Fruit fly (Drosophila melanogaster): ENCODE data around the gene CG8188.

CG8188 gene

dm6 chrX:17682745-17683505, 19.9 kb downstream of the CG8188 start:
- TF ChIP-seq pan (optimal IDR thresholded peaks at IDR 0.05) (no peak), Dll (optimal IDR thresholded peaks at IDR 0.05) (no peak), psq (optimal IDR thresholded peaks at IDR 0.05) (no peak), EcR (GFP tag; optimal IDR thresholded peaks at IDR 0.05) (no peak), usp (GFP tag; optimal IDR thresholded peaks at IDR 0.05) (no peak), CG8478 (optimal IDR thresholded peaks at IDR 0.05) (no peak)

- TF ChIP-seq pan (optimal IDR thresholded peaks at IDR 0.05), result no peak
- TF ChIP-seq EcR (GFP tag; optimal IDR thresholded peaks at IDR 0.05), result no peak
- TF ChIP-seq usp (GFP tag; optimal IDR thresholded peaks at IDR 0.05), result no peak
- TF ChIP-seq Dll (optimal IDR thresholded peaks at IDR 0.05), result no peak
- no peak for TF ChIP-seq CG8478 (optimal IDR thresholded peaks at IDR 0.05)
- no peak for TF ChIP-seq psq (optimal IDR thresholded peaks at IDR 0.05)
These were observed 22.9 kb downstream of the CG8188 start for dm6 chrX:17679642-17680571.

DNA sequence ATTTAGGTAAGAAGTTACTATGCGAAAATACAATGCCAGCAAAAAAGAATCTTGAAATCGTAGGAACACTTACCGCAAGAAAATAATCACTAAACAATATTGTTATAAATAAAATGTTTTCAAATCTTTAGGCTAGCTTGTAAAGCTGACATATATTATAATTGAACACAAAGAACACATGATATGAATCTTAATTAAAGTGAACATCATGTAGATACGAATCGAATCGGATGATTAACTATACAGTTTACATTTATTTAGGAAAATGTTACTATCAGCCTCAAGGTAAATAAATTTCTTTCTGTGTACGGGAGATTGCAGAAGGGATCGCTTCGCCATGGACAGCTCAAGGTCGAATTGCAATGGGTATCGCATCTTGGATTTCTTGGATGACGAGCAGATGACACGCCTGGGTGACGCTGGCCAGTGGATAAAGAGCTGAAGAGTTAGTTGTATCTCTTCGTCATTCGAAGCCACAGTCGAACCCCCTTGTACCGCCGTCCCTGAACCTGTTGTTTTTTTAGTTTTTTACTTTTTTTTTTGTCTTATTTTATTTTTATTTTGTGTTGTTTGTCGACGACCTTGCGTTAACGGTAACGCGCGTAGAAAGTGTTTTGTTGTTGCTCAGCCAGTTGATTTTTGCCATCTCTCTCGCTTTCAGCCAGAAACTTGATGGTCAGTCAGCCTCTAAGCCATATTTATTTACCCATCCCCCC, 24.7 kb downstream of the CG8188 start:
- TF ChIP-seq psq (optimal IDR thresholded peaks at IDR 0.05), result no peak
- TF ChIP-seq pan (optimal IDR thresholded peaks at IDR 0.05), result no peak
- no peak for TF ChIP-seq EcR (GFP tag; optimal IDR thresholded peaks at IDR 0.05)
- TF ChIP-seq usp (GFP tag; optimal IDR thresholded peaks at IDR 0.05), result no peak
- TF ChIP-seq Dll (optimal IDR thresholded peaks at IDR 0.05), result no peak
- no peak for TF ChIP-seq CG8478 (optimal IDR thresholded peaks at IDR 0.05)

dm6 chrX:17671788-17672187, 31.0 kb downstream of the CG8188 start, which contains the start of gene CG12990:
Gene CG12990 (minus strand): TSS chrX:17671888.
- TF ChIP-seq EcR (GFP tag; optimal IDR thresholded peaks at IDR 0.05) (no peak), psq (optimal IDR thresholded peaks at IDR 0.05) (no peak), pan (optimal IDR thresholded peaks at IDR 0.05) (no peak), usp (GFP tag; optimal IDR thresholded peaks at IDR 0.05) (no peak), Dll (optimal IDR thresholded peaks at IDR 0.05) (no peak), CG8478 (optimal IDR thresholded peaks at IDR 0.05) (no peak)

- TF ChIP-seq psq (optimal IDR thresholded peaks at IDR 0.05) (no peak), CG8478 (optimal IDR thresholded peaks at IDR 0.05) (no peak), Dll (optimal IDR thresholded peaks at IDR 0.05) (no peak), usp (GFP tag; optimal IDR thresholded peaks at IDR 0.05) (no peak), pan (optimal IDR thresholded peaks at IDR 0.05) (no peak), EcR (GFP tag; optimal IDR thresholded peaks at IDR 0.05) (no peak)
These were observed 43.7 kb downstream of the CG8188 start for dm6 chrX:17659119-17659452.

- TF ChIP-seq psq (optimal IDR thresholded peaks at IDR 0.05) (no peak), Dll (optimal IDR thresholded peaks at IDR 0.05) (no peak), pan (optimal IDR thresholded peaks at IDR 0.05) (no peak), usp (GFP tag; optimal IDR thresholded peaks at IDR 0.05) (no peak), EcR (GFP tag; optimal IDR thresholded peaks at IDR 0.05) (no peak), CG8478 (optimal IDR thresholded peaks at IDR 0.05) (no peak)
These were observed 44.4 kb downstream of the CG8188 start for dm6 chrX:17658207-17659118.

dm6 chrX:17657716-17658115, 45.1 kb downstream of the CG8188 start:
- TF ChIP-seq pan (optimal IDR thresholded peaks at IDR 0.05), result no peak
- no peak for TF ChIP-seq CG8478 (optimal IDR thresholded peaks at IDR 0.05)
- TF ChIP-seq EcR (GFP tag; optimal IDR thresholded peaks at IDR 0.05), result no peak
- TF ChIP-seq usp (GFP tag; optimal IDR thresholded peaks at IDR 0.05), result no peak
- no peak for TF ChIP-seq Dll (optimal IDR thresholded peaks at IDR 0.05)
- no peak for TF ChIP-seq psq (optimal IDR thresholded peaks at IDR 0.05)

DNA sequence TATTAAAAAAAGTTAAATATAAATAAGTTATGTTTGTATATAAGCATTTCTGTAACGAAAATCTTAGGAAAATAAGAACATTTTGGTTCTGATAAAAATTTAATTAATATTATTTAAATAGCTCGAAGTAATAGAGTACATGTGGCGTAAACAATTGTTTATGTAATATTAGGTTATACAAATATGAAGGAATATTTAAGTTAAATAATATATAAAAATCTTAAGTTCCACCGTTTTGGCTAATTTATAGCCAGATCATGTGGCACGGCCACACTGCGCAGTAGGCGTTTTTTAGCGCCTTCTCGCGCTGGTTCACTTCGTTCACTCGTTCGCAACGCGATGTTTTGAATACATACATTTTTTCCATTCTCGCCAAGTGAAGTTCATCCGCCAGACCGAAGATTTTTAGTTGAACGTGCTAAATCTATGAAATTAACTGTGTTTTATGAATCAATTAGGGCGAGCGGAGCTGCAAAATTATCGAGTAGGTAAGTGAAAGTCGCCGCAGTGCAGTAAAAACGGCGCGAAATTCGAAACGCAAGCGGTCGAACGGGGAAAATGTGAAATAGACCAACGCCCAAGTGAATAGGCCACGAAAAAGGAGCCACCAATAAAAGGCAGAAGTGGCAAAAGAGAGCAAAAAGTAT, 45.7 kb downstream of the CG8188 start, which contains the start of gene beta-Spec:
Gene beta-Spec (plus strand): TSS at position 323 of the 647 bp plus-strand sequence.
- no peak for TF ChIP-seq usp (GFP tag; optimal IDR thresholded peaks at IDR 0.05)
- TF ChIP-seq psq (optimal IDR thresholded peaks at IDR 0.05), result no peak
- TF ChIP-seq Dll (optimal IDR thresholded peaks at IDR 0.05), result no peak
- no peak for TF ChIP-seq CG8478 (optimal IDR thresholded peaks at IDR 0.05)

dm6 chrX:17656501-17656900, 46.3 kb downstream of the CG8188 start, which contains the start of gene IntS2:
Gene IntS2 (minus strand): TSS chrX:17656818.
- TF ChIP-seq psq (optimal IDR thresholded peaks at IDR 0.05), result no peak
- TF ChIP-seq usp (GFP tag; optimal IDR thresholded peaks at IDR 0.05), result no peak
- TF ChIP-seq pan (optimal IDR thresholded peaks at IDR 0.05), result no peak
- TF ChIP-seq CG8478 (optimal IDR thresholded peaks at IDR 0.05), result no peak
- TF ChIP-seq EcR (GFP tag; optimal IDR thresholded peaks at IDR 0.05), result no peak
- TF ChIP-seq Dll (optimal IDR thresholded peaks at IDR 0.05), result no peak
